Worm (Caenorhabditis elegans) whole organism, young adult: Measurements from ENCODE around the gene ZK596.3.

Source experiments
- B0336.3 ChIP-seq: fragments of 200-800 bp; sonication (Bioruptor generic); IDR thresholded peaks from 2 replicates; pipeline ENCODE4 v1.3.6; 2022; ENCODE audit warnings: missing genetic modification characterization, missing compliant biosample characterization
- F23B12.7 ChIP-seq: sonication (generic microtip); optimal IDR thresholded peaks from 2 replicates; lab custom pipeline; 2017; ENCODE audit warnings: missing genetic modification characterization, mild to moderate bottlenecking, missing compliant biosample characterization, antibody characterized with exemption, moderate library complexity; ENCODE audit not compliant: insufficient read depth
- F33H1.4 ChIP-seq: fragments of 200-800 bp; sonication (Bioruptor generic); IDR thresholded peaks from 2 replicates; pipeline ENCODE4 v1.3.6; 2022; ENCODE audit warnings: missing genetic modification reagents, missing genetic modification characterization, missing compliant biosample characterization
- F39B2.1 ChIP-seq: fragments of 200-800 bp; sonication (Bioruptor generic); IDR thresholded peaks from 2 replicates; pipeline ENCODE4 v1.3.6; 2022; ENCODE audit warnings: missing genetic modification reagents, missing genetic modification characterization, missing compliant biosample characterization
- K11D2.4 ChIP-seq: fragments of 200-800 bp; sonication (Bioruptor generic); IDR thresholded peaks from 2 replicates; pipeline ENCODE4 v1.3.6; 2022; ENCODE audit warnings: missing genetic modification reagents, missing genetic modification characterization, missing compliant biosample characterization
- T07F8.4 ChIP-seq: sonication (generic microtip); optimal IDR thresholded peaks from 2 replicates; lab custom pipeline; 2016; ENCODE audit warnings: mild to moderate bottlenecking, missing genetic modification characterization, moderate library complexity, missing compliant biosample characterization
- Y53G8AR.9 ChIP-seq: fragments of 200-800 bp; sonication (Bioruptor generic); conservative IDR thresholded peaks from 2 replicates; pipeline ENCODE4 v1.3.6; 2022; ENCODE audit warnings: missing genetic modification reagents, missing genetic modification characterization, missing compliant biosample characterization
- Y67H2A.10 ChIP-seq: fragments of 200-800 bp; sonication (Bioruptor generic); conservative IDR thresholded peaks from 2 replicates; pipeline ENCODE4 v1.3.6; 2022; ENCODE audit warnings: missing genetic modification reagents, missing genetic modification characterization, missing compliant biosample characterization
- ZK185.1 ChIP-seq: sonication (generic microtip); optimal IDR thresholded peaks from 2 replicates; lab custom pipeline; 2016; ENCODE audit warnings: mild to moderate bottlenecking, missing genetic modification characterization, missing compliant biosample characterization; ENCODE audit not compliant: poor library complexity, severe bottlenecking
- aptf-3 ChIP-seq: fragments of 200-800 bp; sonication (Bioruptor generic); IDR thresholded peaks from 2 replicates; pipeline ENCODE4 v1.3.6; 2022; ENCODE audit warnings: missing genetic modification characterization, missing compliant biosample characterization
- athp-1 ChIP-seq: sonication (generic microtip); optimal IDR thresholded peaks from 2 replicates; lab custom pipeline; 2017; ENCODE audit warnings: mild to moderate bottlenecking, missing genetic modification characterization, missing compliant biosample characterization
- attf-5 ChIP-seq: fragments of 200-800 bp; sonication (Bioruptor generic); optimal IDR thresholded peaks from 2 replicates; lab custom pipeline; 2018; ENCODE audit warnings: mild to moderate bottlenecking, missing genetic modification characterization, missing compliant biosample characterization
- cebp-1 ChIP-seq, 2 experiments: fragments of 200-800 bp in 1 of 2; sonication (Bioruptor generic) in 1 of 2; sonication (generic microtip) in 1 of 2; IDR thresholded peaks in 1 of 2; optimal IDR thresholded peaks in 1 of 2; 2 replicates each; pipeline versions ENCODE4 v1.3.6 to Lab custom; 2017 to 2022; ENCODE audit warnings: missing compliant biosample characterization in 2 of 2, missing genetic modification characterization in 2 of 2, mild to moderate bottlenecking in 1 of 2, missing genetic modification reagents in 1 of 2, moderate library complexity in 1 of 2
- ceh-100 ChIP-seq: fragments of 200-800 bp; sonication (Bioruptor generic); IDR thresholded peaks from 2 replicates; pipeline ENCODE4 v1.3.6; 2022; ENCODE audit warnings: missing genetic modification reagents, missing genetic modification characterization, missing compliant biosample characterization
- ceh-27 ChIP-seq: fragments of 200-800 bp; sonication (Bioruptor generic); optimal IDR thresholded peaks from 2 replicates; lab custom pipeline; 2018; ENCODE audit warnings: mild to moderate bottlenecking, missing genetic modification characterization, moderate library complexity, missing compliant biosample characterization
- ceh-58 ChIP-seq: fragments of 200-800 bp; sonication (Bioruptor generic); IDR thresholded peaks from 2 replicates; pipeline ENCODE4 v1.3.6; 2022; ENCODE audit warnings: missing genetic modification characterization, missing compliant biosample characterization
- chd-7 ChIP-seq: sonication (generic microtip); optimal IDR thresholded peaks from 2 replicates; lab custom pipeline; 2016; ENCODE audit warnings: mild to moderate bottlenecking, missing genetic modification characterization, moderate library complexity, missing compliant biosample characterization
- die-1 ChIP-seq: sonication (generic microtip); optimal IDR thresholded peaks from 2 replicates; lab custom pipeline; 2016; ENCODE audit warnings: missing genotype, mild to moderate bottlenecking, missing genetic modification characterization, missing compliant biosample characterization
- dpl-1 ChIP-seq: fragments of 150-350 bp; optimal IDR thresholded peaks from 2 replicates; lab custom pipeline; 2014; ENCODE audit warnings: missing biosample characterization, missing genetic modification reagents, missing genetic modification characterization
- egl-44 ChIP-seq: fragments of 200-800 bp; sonication (Bioruptor generic); IDR thresholded peaks from 2 replicates; pipeline ENCODE4 v1.3.6; 2022; ENCODE audit warnings: missing genetic modification reagents, missing genetic modification characterization, missing compliant biosample characterization
- ekl-4 ChIP-seq: fragments of 200-800 bp; sonication (Bioruptor generic); IDR thresholded peaks from 2 replicates; pipeline ENCODE4 v1.3.6; 2022; ENCODE audit warnings: missing genetic modification reagents, missing genetic modification characterization, missing compliant biosample characterization
- gei-17 ChIP-seq: fragments of 200-800 bp; sonication (Bioruptor generic); optimal IDR thresholded peaks from 2 replicates; lab custom pipeline; 2018; ENCODE audit warnings: mild to moderate bottlenecking, missing genetic modification characterization, missing compliant biosample characterization
- let-526 ChIP-seq: fragments of 200-800 bp; sonication (Bioruptor generic); IDR thresholded peaks from 2 replicates; pipeline ENCODE4 v1.3.6; 2022; ENCODE audit warnings: missing genetic modification reagents, missing genetic modification characterization, missing compliant biosample characterization
- lin-35 ChIP-seq, 3 experiments: fragments of 150-350 bp in 2 of 3; sonication (generic microtip) in 1 of 3; optimal IDR thresholded peaks; 2 replicates each; lab custom pipeline; 2014 to 2018; ENCODE audit warnings: missing biosample characterization in 3 of 3, missing genetic modification characterization in 3 of 3, missing genetic modification reagents in 3 of 3
- lin-40 ChIP-seq: sonication (generic microtip); optimal IDR thresholded peaks from 2 replicates; lab custom pipeline; 2016; ENCODE audit warnings: missing genetic modification characterization, mild to moderate bottlenecking, missing compliant biosample characterization, missing genotype, missing genetic modification reagents
- lin-54 ChIP-seq: fragments of 200-800 bp; sonication (Bioruptor generic); optimal IDR thresholded peaks from 2 replicates; lab custom pipeline; 2018; ENCODE audit warnings: mild to moderate bottlenecking, missing genetic modification characterization, missing compliant biosample characterization
- lsy-27 ChIP-seq: sonication (generic microtip); optimal IDR thresholded peaks from 2 replicates; lab custom pipeline; 2017; ENCODE audit warnings: missing genetic modification characterization, mild to moderate bottlenecking, missing compliant biosample characterization, antibody characterized with exemption, missing genotype, borderline replicate concordance; ENCODE audit not compliant: insufficient read depth
- mcd-1 ChIP-seq: fragments of 200-800 bp; sonication (Bioruptor generic); IDR thresholded peaks from 2 replicates; pipeline ENCODE4 v1.3.6; 2022; ENCODE audit warnings: missing genetic modification reagents, missing genetic modification characterization, missing compliant biosample characterization
- nfya-1 ChIP-seq: sonication (generic microtip); optimal IDR thresholded peaks from 2 replicates; lab custom pipeline; 2017; ENCODE audit warnings: antibody characterized with exemption, missing compliant biosample characterization, missing genetic modification characterization, borderline replicate concordance; ENCODE audit not compliant: insufficient read depth
- nfyb-1 ChIP-seq: fragments of 200-800 bp; sonication (Bioruptor generic); IDR thresholded peaks from 2 replicates; pipeline ENCODE4 v1.3.6; 2022; ENCODE audit warnings: missing genetic modification reagents, missing genetic modification characterization, missing compliant biosample characterization
- nhr-80 ChIP-seq: sonication (generic microtip); optimal IDR thresholded peaks from 2 replicates; lab custom pipeline; 2016; ENCODE audit warnings: missing genetic modification characterization, missing compliant biosample characterization
- pbrm-1 ChIP-seq: fragments of 200-800 bp; sonication (Bioruptor generic); IDR thresholded peaks from 2 replicates; pipeline ENCODE4 v1.3.6; 2022; ENCODE audit warnings: missing genetic modification reagents, missing genetic modification characterization, missing compliant biosample characterization
- pha-4 ChIP-seq: fragments of 150-350 bp; sonication (generic microtip); optimal IDR thresholded peaks from 2 replicates; lab custom pipeline; 2014; ENCODE audit warnings: missing biosample characterization, missing genetic modification reagents, missing genetic modification characterization
- rcor-1 ChIP-seq: fragments of 200-800 bp; sonication (Bioruptor generic); IDR thresholded peaks from 2 replicates; pipeline ENCODE4 v1.3.6; 2022; ENCODE audit warnings: missing genetic modification reagents, missing genetic modification characterization, missing compliant biosample characterization
- rpc-1 ChIP-seq, 2 experiments: fragments of 150-350 bp in 1 of 2; sonication (generic microtip) in 1 of 2; optimal IDR thresholded peaks; 2 replicates each; lab custom pipeline; 2014 to 2018; ENCODE audit warnings: missing biosample characterization in 1 of 2, missing genetic modification characterization in 1 of 2, missing genetic modification reagents in 1 of 2, missing genotype in 1 of 2
- sdz-38 ChIP-seq: sonication (generic microtip); optimal IDR thresholded peaks from 2 replicates; lab custom pipeline; 2016; ENCODE audit warnings: missing genotype, missing genetic modification characterization, missing compliant biosample characterization
- snpc-4 ChIP-seq, 5 experiments: fragments of 150-350 bp in 1 of 5; sonication (generic microtip) in 4 of 5; optimal IDR thresholded peaks; 2 replicates each; lab custom pipeline; 2014 to 2018; ENCODE audit warnings: missing genetic modification characterization in 5 of 5, missing biosample characterization in 3 of 5, antibody characterized with exemption in 2 of 5, mild to moderate bottlenecking in 2 of 5, missing compliant biosample characterization in 2 of 5, missing genotype in 2 of 5, moderate library complexity in 2 of 5, missing genetic modification reagents in 1 of 5
- somi-1 ChIP-seq: fragments of 200-800 bp; sonication (Bioruptor generic); optimal IDR thresholded peaks from 2 replicates; lab custom pipeline; 2018; ENCODE audit warnings: mild to moderate bottlenecking, missing genetic modification characterization, missing compliant biosample characterization
- tbp1 ChIP-seq: fragments of 200-800 bp; sonication (Bioruptor generic); optimal IDR thresholded peaks from 2 replicates; lab custom pipeline; 2018; ENCODE audit warnings: mild to moderate bottlenecking, missing genetic modification characterization, missing compliant biosample characterization
- unc-130 ChIP-seq: sonication (generic microtip); optimal IDR thresholded peaks from 2 replicates; lab custom pipeline; 2016; ENCODE audit warnings: missing genetic modification reagents, missing genetic modification characterization, missing compliant biosample characterization
- zfh-2 ChIP-seq: fragments of 200-800 bp; sonication (Bioruptor generic); conservative IDR thresholded peaks from 2 replicates; pipeline ENCODE4 v1.3.6; 2022; ENCODE audit warnings: missing genetic modification reagents, missing genetic modification characterization, missing compliant biosample characterization
- ztf-26 ChIP-seq: sonication (generic microtip); optimal IDR thresholded peaks from 2 replicates; lab custom pipeline; 2017; ENCODE audit warnings: missing genetic modification characterization, missing compliant biosample characterization

The ZK596.3 gene

ce11 chrIV:10933777-10934546 is 29.8 kb upstream of the ZK596.3 start (continued):
- TF ChIP-seq chd-7 (peak; percentile 83), cebp-1 (GFP tag; IDR thresholded peaks at IDR 0.05; lab: Robert Waterston, UW) (0 out of 2 replicates have a peak, but pooled peaks have one; percentile 7), cebp-1 (tag; optimal IDR thresholded peaks at IDR 0.05; lab: Kevin White, UChicago) (peak; percentile 82), nhr-80 (tag; lab: Kevin White, UChicago) (peak; percentile 0), gei-17 (no peak), somi-1 (no peak), let-526 (peak; percentile 43; the same call in 1 of the 2 replicates), B0336.3 (GFP tag; lab: Robert Waterston, UW) (peak; percentile 84), nfyb-1 (GFP tag; lab: Robert Waterston, UW) (peak; percentile 81), K11D2.4 (GFP tag; lab: Robert Waterston, UW) (peak; percentile 63; the same call in 1 of the 2 replicates), sdz-38 (tag; lab: Kevin White, UChicago) (no peak), snpc-4 (GFP tag; optimal IDR thresholded peaks at IDR 0.05; lab: Kevin White, UChicago) (no peak), snpc-4 (tag; optimal IDR thresholded peaks at IDR 0.05; lab: Kevin White, UChicago) (peak in 2 of 4 experiments; percentile 10 to 11), ZK185.1 (tag; lab: Kevin White, UChicago) (peak; percentile 12), T07F8.4 (tag; lab: Kevin White, UChicago) (no peak), ceh-100 (GFP tag; lab: Robert Waterston, UW) (peak; percentile 43; the same call in 1 of the 2 replicates), attf-5 (peak; percentile 32), nfya-1 (no peak), rpc-1 (optimal IDR thresholded peaks at IDR 0.05; lab: Kevin White, UChicago) (no peak), rpc-1 (tag; optimal IDR thresholded peaks at IDR 0.05; lab: Kevin White, UChicago) (no peak), mcd-1 (GFP tag; lab: Robert Waterston, UW) (peak; percentile 67)

- TF ChIP-seq ceh-58, result no peak
- TF ChIP-seq nfyb-1 (GFP tag; lab: Robert Waterston, UW), result peak; percentile 56
- TF ChIP-seq lsy-27 (tag; lab: Kevin White, UChicago), result no peak
- TF ChIP-seq mcd-1 (GFP tag; lab: Robert Waterston, UW), result peak; percentile 65
- peak; percentile 56 for TF ChIP-seq dpl-1 (GFP tag; lab: Kevin White, UChicago)
- TF ChIP-seq pha-4 (tag; lab: Kevin White, UChicago), result peak; percentile 64
- no peak for TF ChIP-seq die-1 (tag; lab: Kevin White, UChicago)
- TF ChIP-seq tbp1, result peak; percentile 51
- peak; percentile 57 for TF ChIP-seq ztf-26 (tag; lab: Kevin White, UChicago)
- TF ChIP-seq zfh-2 (GFP tag; lab: Robert Waterston, UW), result peak; percentile 58; the same call in 1 of the 2 replicates
- TF ChIP-seq ceh-27 (GFP tag; lab: Kevin White, UChicago), result peak; percentile 3
- TF ChIP-seq ekl-4 (GFP tag; lab: Robert Waterston, UW), result 0 out of 2 replicates have a peak, but pooled peaks have one; percentile 13
- TF ChIP-seq athp-1 (tag; lab: Kevin White, UChicago), result peak; percentile 18
- peak; percentile 53 for TF ChIP-seq ZK185.1 (tag; lab: Kevin White, UChicago)
- peak; percentile 52 for TF ChIP-seq somi-1
- peak; percentile 26 for TF ChIP-seq lin-40
- no peak for TF ChIP-seq aptf-3 (GFP tag; lab: Robert Waterston, UW)
- peak; percentile 80 for TF ChIP-seq F23B12.7
- TF ChIP-seq lin-35 (GFP tag; optimal IDR thresholded peaks at IDR 0.05; lab: Kevin White, UChicago), result peak in 1 of 3 experiments; percentile 69
- 0 out of 2 replicates have a peak, but pooled peaks have one; percentile 31 for TF ChIP-seq egl-44 (GFP tag; lab: Robert Waterston, UW)
- no peak; the same call in 1 of the 2 replicates for TF ChIP-seq B0336.3 (GFP tag; lab: Robert Waterston, UW)
- TF ChIP-seq Y53G8AR.9 (GFP tag; lab: Robert Waterston, UW), result peak; percentile 67
- no peak for TF ChIP-seq rcor-1 (GFP tag; lab: Robert Waterston, UW)
- TF ChIP-seq pbrm-1 (GFP tag; lab: Robert Waterston, UW), result peak; percentile 64; the same call in 1 of the 2 replicates
- peak; percentile 77 for TF ChIP-seq lin-54 (GFP tag; lab: Kevin White, UChicago)
- peak; percentile 39 for TF ChIP-seq F33H1.4 (GFP tag; lab: Robert Waterston, UW)
- peak; percentile 93 for TF ChIP-seq cebp-1 (GFP tag; IDR thresholded peaks at IDR 0.05; lab: Robert Waterston, UW)
- TF ChIP-seq cebp-1 (tag; optimal IDR thresholded peaks at IDR 0.05; lab: Kevin White, UChicago), result peak; percentile 99
- TF ChIP-seq Y67H2A.10 (GFP tag; lab: Robert Waterston, UW), result 0 out of 2 replicates have a peak, but pooled peaks have one; percentile 34
- no peak for TF ChIP-seq unc-130
- no peak for TF ChIP-seq F39B2.1 (GFP tag; lab: Robert Waterston, UW)
Measured at ce11 chrIV:10933062-10933552, 28.9 kb upstream of the ZK596.3 start, which contains the start of the genes dnc-1 and lsm-7. Gene dnc-1, minus strand, starts transcription at chrIV:10933203. Gene lsm-7, plus strand, starts transcription at chrIV:10933502.
